Worm (Caenorhabditis elegans) whole organism, L4/young adult: ENCODE results near the gene flor-1.

ENCODE experiments used
- dao-5 ChIP-seq: sonication (generic microtip); optimal IDR thresholded peaks from 2 replicates; lab custom pipeline; 2016; ENCODE audit warnings: missing genotype, missing genetic modification characterization, moderate library complexity, missing compliant biosample characterization
- him-1 ChIP-seq: sonication (generic microtip); optimal IDR thresholded peaks from 2 replicates; lab custom pipeline; 2016; ENCODE audit warnings: missing genotype, missing genetic modification reagents, missing genetic modification characterization, missing compliant biosample characterization

ce11 chrV:15090457-15090856, 29.0 kb downstream of the flor-1 start, which contains the start of gene C01G10.17:
- no peak for TF ChIP-seq him-1 (tag; lab: Kevin White, UChicago)
- no peak for TF ChIP-seq dao-5
